Worm (Caenorhabditis elegans) whole organism, late embryonic: ENCODE results near the gene Y39D8A.1.

Experiments used
- K09A11.1 ChIP-seq: sonication (generic microtip); optimal IDR thresholded peaks from 2 replicates; lab custom pipeline; 2017; ENCODE audit warnings: antibody characterized with exemption, mild to moderate bottlenecking, missing genetic modification characterization, missing compliant biosample characterization; ENCODE audit not compliant: insufficient read depth
- ama-1 ChIP-seq: fragments of 150-350 bp; optimal IDR thresholded peaks from 2 replicates; lab custom pipeline; 2014
- dve-1 ChIP-seq: sonication (generic microtip); optimal IDR thresholded peaks from 2 replicates; lab custom pipeline; 2017; ENCODE audit warnings: antibody characterized with exemption, mild to moderate bottlenecking, missing genetic modification characterization, missing compliant biosample characterization
- fkh-10 ChIP-seq: fragments of 150-350 bp; optimal IDR thresholded peaks from 2 replicates; lab custom pipeline; 2014; ENCODE audit warnings: missing biosample characterization, missing genetic modification reagents, missing genetic modification characterization
- hlh-8 ChIP-seq: sonication (generic microtip); optimal IDR thresholded peaks from 2 replicates; lab custom pipeline; 2016; ENCODE audit warnings: missing genotype, missing genetic modification characterization, missing compliant biosample characterization
- mec-3 ChIP-seq: sonication (generic microtip); optimal IDR thresholded peaks from 2 replicates; lab custom pipeline; 2016; ENCODE audit warnings: borderline replicate concordance, missing genetic modification characterization, missing compliant biosample characterization
- nfya-1 ChIP-seq: sonication (generic microtip); optimal IDR thresholded peaks from 2 replicates; lab custom pipeline; 2017; ENCODE audit warnings: missing genetic modification characterization, mild to moderate bottlenecking, missing compliant biosample characterization, antibody characterized with exemption, moderate library complexity
- nhr-11 ChIP-seq: fragments of 150-350 bp; optimal IDR thresholded peaks from 2 replicates; lab custom pipeline; 2014; ENCODE audit warnings: missing biosample characterization, missing genetic modification characterization
- pag-3 ChIP-seq: sonication (generic microtip); optimal IDR thresholded peaks from 2 replicates; lab custom pipeline; 2016; ENCODE audit warnings: missing compliant biosample characterization, missing genetic modification characterization, borderline replicate concordance
- syd-9 ChIP-seq: sonication (generic microtip); optimal IDR thresholded peaks from 2 replicates; lab custom pipeline; 2016; ENCODE audit warnings: mild to moderate bottlenecking, missing genetic modification characterization, moderate library complexity, missing compliant biosample characterization
- unc-3 ChIP-seq, 2 experiments: fragments of 200-800 bp in 1 of 2; sonication (Bioruptor generic) in 1 of 2; sonication (generic microtip) in 1 of 2; conservative IDR thresholded peaks in 1 of 2; optimal IDR thresholded peaks in 1 of 2; 2 replicates each; pipeline versions ENCODE4 v1.3.6 to Lab custom; 2016 to 2022; ENCODE audit warnings: missing compliant biosample characterization in 2 of 2, missing genetic modification characterization in 2 of 2, missing genetic modification reagents in 1 of 2

DNA sequence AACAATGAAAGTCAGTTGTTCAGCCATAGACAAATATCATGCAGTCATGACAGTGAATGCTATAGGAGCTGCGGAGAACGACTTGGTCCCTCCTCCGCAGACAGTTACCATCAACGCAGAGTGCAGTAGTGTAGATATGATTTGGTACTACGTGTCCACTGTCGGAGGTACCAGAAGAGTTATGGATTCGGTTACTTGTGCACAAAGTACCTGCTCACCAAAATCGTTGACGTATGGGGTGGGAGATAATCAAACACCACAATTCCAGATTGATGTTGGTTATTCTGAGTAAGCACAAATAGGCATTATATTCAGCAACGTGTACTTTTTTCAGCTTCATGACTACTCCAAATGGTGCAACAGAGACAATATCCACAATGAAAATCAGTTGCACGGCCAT, 14.5 kb downstream of the Y39D8A.1 start:
- TF ChIP-seq pag-3 (tag; lab: Kevin White, UChicago) (no peak), mec-3 (tag; lab: Kevin White, UChicago) (no peak), nhr-11 (tag; lab: Kevin White, UChicago) (no peak), syd-9 (no peak), dve-1 (no peak), fkh-10 (no peak), ama-1 (no peak), K09A11.1 (tag; lab: Kevin White, UChicago) (no peak), hlh-8 (tag; lab: Kevin White, UChicago) (no peak), unc-3 (GFP tag; conservative IDR thresholded peaks at IDR 0.05; lab: Robert Waterston, UW) (no peak), unc-3 (tag; optimal IDR thresholded peaks at IDR 0.05; lab: Kevin White, UChicago) (no peak), nfya-1 (tag; lab: Kevin White, UChicago) (no peak)
